Worm (Caenorhabditis elegans) whole organism, late embryonic: ENCODE data around the gene mel-32.
A peak's percentile ranks its signal among the peaks of the same experiment; 100 is the strongest.

Experiments used
- C38D4.7 ChIP-seq: fragments of 200-800 bp; sonication (Bioruptor generic); optimal IDR thresholded peaks from 2 replicates; lab custom pipeline; 2018; ENCODE audit warnings: mild to moderate bottlenecking, missing genetic modification characterization, moderate library complexity, missing compliant biosample characterization
- F13H6.1 ChIP-seq: sonication (generic microtip); optimal IDR thresholded peaks from 2 replicates; lab custom pipeline; 2016; ENCODE audit warnings: missing genetic modification characterization, missing compliant biosample characterization
- K02D7.2 ChIP-seq: sonication (generic microtip); optimal IDR thresholded peaks from 2 replicates; lab custom pipeline; 2017; ENCODE audit warnings: mild to moderate bottlenecking, missing genetic modification characterization, missing compliant biosample characterization
- K09A11.1 ChIP-seq: sonication (generic microtip); optimal IDR thresholded peaks from 2 replicates; lab custom pipeline; 2017; ENCODE audit warnings: antibody characterized with exemption, mild to moderate bottlenecking, missing genetic modification characterization, missing compliant biosample characterization; ENCODE audit not compliant: insufficient read depth
- T23F11.4 ChIP-seq: fragments of 200-800 bp; sonication (Bioruptor generic); optimal IDR thresholded peaks from 2 replicates; lab custom pipeline; 2018; ENCODE audit warnings: mild to moderate bottlenecking, missing genetic modification characterization, missing compliant biosample characterization
- Y22D7AL.16 ChIP-seq: sonication (generic microtip); optimal IDR thresholded peaks from 2 replicates; lab custom pipeline; 2016; ENCODE audit warnings: missing genetic modification characterization, missing compliant biosample characterization
- ahr-1 ChIP-seq: sonication (generic microtip); optimal IDR thresholded peaks from 2 replicates; lab custom pipeline; 2016; ENCODE audit warnings: missing genetic modification characterization, missing compliant biosample characterization
- ama-1 ChIP-seq: fragments of 150-350 bp; optimal IDR thresholded peaks from 2 replicates; lab custom pipeline; 2014
- ceh-22 ChIP-seq: sonication (generic microtip); optimal IDR thresholded peaks from 2 replicates; lab custom pipeline; 2017; ENCODE audit warnings: missing biosample characterization, missing genetic modification characterization
- ceh-24 ChIP-seq: sonication (generic microtip); optimal IDR thresholded peaks from 2 replicates; lab custom pipeline; 2016; ENCODE audit warnings: mild to moderate bottlenecking, missing genetic modification characterization, missing compliant biosample characterization
- ceh-30 ChIP-seq: fragments of 150-350 bp; optimal IDR thresholded peaks from 2 replicates; lab custom pipeline; 2014; ENCODE audit warnings: missing biosample characterization, missing genetic modification characterization
- ceh-31 ChIP-seq: sonication (generic microtip); optimal IDR thresholded peaks from 2 replicates; lab custom pipeline; 2016; ENCODE audit warnings: missing genetic modification characterization, missing compliant biosample characterization
- ceh-34 ChIP-seq: sonication (generic microtip); optimal IDR thresholded peaks from 2 replicates; lab custom pipeline; 2016; ENCODE audit warnings: mild to moderate bottlenecking, missing genetic modification characterization, missing compliant biosample characterization
- ceh-45 ChIP-seq: fragments of 200-800 bp; sonication (Bioruptor generic); IDR thresholded peaks from 2 replicates; pipeline ENCODE4 v1.3.6; 2022; ENCODE audit warnings: missing genetic modification reagents, missing genetic modification characterization, missing compliant biosample characterization
- ceh-48 ChIP-seq: sonication (generic microtip); optimal IDR thresholded peaks from 2 replicates; lab custom pipeline; 2016; ENCODE audit warnings: missing genetic modification characterization, inconsistent platforms, missing compliant biosample characterization
- ceh-9 ChIP-seq: sonication (generic microtip); optimal IDR thresholded peaks from 2 replicates; lab custom pipeline; 2016; ENCODE audit warnings: mild to moderate bottlenecking, missing genetic modification characterization, inconsistent platforms, missing compliant biosample characterization
- che-1 ChIP-seq: sonication (generic microtip); optimal IDR thresholded peaks from 2 replicates; lab custom pipeline; 2016; ENCODE audit warnings: mild to moderate bottlenecking, missing genetic modification characterization, missing compliant biosample characterization
- dmd-4 ChIP-seq: sonication (generic microtip); optimal IDR thresholded peaks from 2 replicates; lab custom pipeline; 2016; ENCODE audit warnings: borderline replicate concordance, missing genetic modification characterization, missing compliant biosample characterization
- dve-1 ChIP-seq: sonication (generic microtip); optimal IDR thresholded peaks from 2 replicates; lab custom pipeline; 2017; ENCODE audit warnings: antibody characterized with exemption, mild to moderate bottlenecking, missing genetic modification characterization, missing compliant biosample characterization
- elt-4 ChIP-seq: sonication (generic microtip); optimal IDR thresholded peaks from 2 replicates; lab custom pipeline; 2016; ENCODE audit warnings: missing genetic modification characterization, missing compliant biosample characterization
- ets-4 ChIP-seq: sonication (generic microtip); optimal IDR thresholded peaks from 2 replicates; lab custom pipeline; 2016; ENCODE audit warnings: missing genetic modification characterization, missing compliant biosample characterization
- eyg-1 ChIP-seq: sonication (generic microtip); optimal IDR thresholded peaks from 2 replicates; lab custom pipeline; 2016; ENCODE audit warnings: missing genotype, missing genetic modification characterization, missing compliant biosample characterization
- fkh-10 ChIP-seq: fragments of 150-350 bp; optimal IDR thresholded peaks from 2 replicates; lab custom pipeline; 2014; ENCODE audit warnings: missing biosample characterization, missing genetic modification reagents, missing genetic modification characterization
- gmeb-2 ChIP-seq: sonication (generic microtip); optimal IDR thresholded peaks from 2 replicates; lab custom pipeline; 2016; ENCODE audit warnings: missing genetic modification characterization, inconsistent platforms, missing compliant biosample characterization
- hlh-15 ChIP-seq: sonication (generic microtip); optimal IDR thresholded peaks from 2 replicates; lab custom pipeline; 2016; ENCODE audit warnings: missing genetic modification characterization, missing compliant biosample characterization
- hlh-30 ChIP-seq: sonication (generic microtip); optimal IDR thresholded peaks from 2 replicates; lab custom pipeline; 2017; ENCODE audit warnings: antibody characterized with exemption, missing genetic modification characterization, missing compliant biosample characterization; ENCODE audit not compliant: insufficient read depth
- hlh-6 ChIP-seq: sonication (generic microtip); optimal IDR thresholded peaks from 2 replicates; lab custom pipeline; 2016; ENCODE audit warnings: missing genotype, missing genetic modification characterization, missing compliant biosample characterization
- hlh-8 ChIP-seq: sonication (generic microtip); optimal IDR thresholded peaks from 2 replicates; lab custom pipeline; 2016; ENCODE audit warnings: missing genotype, missing genetic modification characterization, missing compliant biosample characterization
- lin-11 ChIP-seq: fragments of 200-800 bp; sonication (Bioruptor generic); optimal IDR thresholded peaks from 2 replicates; lab custom pipeline; 2018; ENCODE audit warnings: mild to moderate bottlenecking, missing genetic modification characterization, missing compliant biosample characterization
- nfya-1 ChIP-seq: sonication (generic microtip); optimal IDR thresholded peaks from 2 replicates; lab custom pipeline; 2017; ENCODE audit warnings: missing genetic modification characterization, mild to moderate bottlenecking, missing compliant biosample characterization, antibody characterized with exemption, moderate library complexity
- nhr-11 ChIP-seq: fragments of 150-350 bp; optimal IDR thresholded peaks from 2 replicates; lab custom pipeline; 2014; ENCODE audit warnings: missing biosample characterization, missing genetic modification characterization
- nhr-232 ChIP-seq: sonication (generic microtip); optimal IDR thresholded peaks from 2 replicates; lab custom pipeline; 2016; ENCODE audit warnings: missing genetic modification characterization, missing compliant biosample characterization
- npax-4 ChIP-seq: sonication (generic microtip); optimal IDR thresholded peaks from 2 replicates; lab custom pipeline; 2016; ENCODE audit warnings: missing genetic modification characterization, missing compliant biosample characterization
- pag-3 ChIP-seq: sonication (generic microtip); optimal IDR thresholded peaks from 2 replicates; lab custom pipeline; 2016; ENCODE audit warnings: missing compliant biosample characterization, missing genetic modification characterization, borderline replicate concordance
- pat-9 ChIP-seq: fragments of 200-800 bp; sonication (Bioruptor generic); optimal IDR thresholded peaks from 2 replicates; lab custom pipeline; 2018; ENCODE audit warnings: mild to moderate bottlenecking, missing genetic modification characterization, moderate library complexity, missing compliant biosample characterization
- pax-1 ChIP-seq: fragments of 150-350 bp; optimal IDR thresholded peaks from 2 replicates; lab custom pipeline; 2014; ENCODE audit warnings: missing biosample characterization, missing genetic modification characterization
- pha-2 ChIP-seq: sonication (generic microtip); optimal IDR thresholded peaks from 2 replicates; lab custom pipeline; 2017; ENCODE audit warnings: mild to moderate bottlenecking, missing genetic modification characterization, missing compliant biosample characterization
- pros-1 ChIP-seq: fragments of 150-350 bp; optimal IDR thresholded peaks from 2 replicates; lab custom pipeline; 2014; ENCODE audit warnings: missing biosample characterization, missing genetic modification reagents, missing genetic modification characterization
- ref-2 ChIP-seq: sonication (generic microtip); optimal IDR thresholded peaks from 2 replicates; lab custom pipeline; 2016; ENCODE audit warnings: missing genetic modification characterization, missing compliant biosample characterization
- sdc-2 ChIP-seq: sonication (generic microtip); optimal IDR thresholded peaks from 2 replicates; lab custom pipeline; 2016; ENCODE audit warnings: missing genotype, missing genetic modification characterization, missing compliant biosample characterization
- sox-2 ChIP-seq: fragments of 200-800 bp; sonication (Bioruptor generic); IDR thresholded peaks from 2 replicates; pipeline ENCODE4 v1.3.6; 2022; ENCODE audit warnings: missing genetic modification reagents, missing genetic modification characterization, missing compliant biosample characterization
- syd-9 ChIP-seq: sonication (generic microtip); optimal IDR thresholded peaks from 2 replicates; lab custom pipeline; 2016; ENCODE audit warnings: mild to moderate bottlenecking, missing genetic modification characterization, moderate library complexity, missing compliant biosample characterization
- tbx-2 ChIP-seq: sonication (generic microtip); optimal IDR thresholded peaks from 2 replicates; lab custom pipeline; 2016; ENCODE audit warnings: missing genetic modification characterization, missing compliant biosample characterization
- tbx-7 ChIP-seq: sonication (generic microtip); optimal IDR thresholded peaks from 2 replicates; lab custom pipeline; 2016; ENCODE audit warnings: missing genotype, missing genetic modification characterization, missing compliant biosample characterization
- ttx-3 ChIP-seq: sonication (generic microtip); optimal IDR thresholded peaks from 2 replicates; lab custom pipeline; 2016; ENCODE audit warnings: missing genetic modification reagents, missing genetic modification characterization, missing compliant biosample characterization
- unc-3 ChIP-seq, 2 experiments: fragments of 200-800 bp in 1 of 2; sonication (Bioruptor generic) in 1 of 2; sonication (generic microtip) in 1 of 2; conservative IDR thresholded peaks in 1 of 2; optimal IDR thresholded peaks in 1 of 2; 2 replicates each; pipeline versions ENCODE4 v1.3.6 to Lab custom; 2016 to 2022; ENCODE audit warnings: missing compliant biosample characterization in 2 of 2, missing genetic modification characterization in 2 of 2, missing genetic modification reagents in 1 of 2
- unc-42 ChIP-seq: sonication (generic microtip); optimal IDR thresholded peaks from 2 replicates; lab custom pipeline; 2016; ENCODE audit warnings: missing genotype, missing genetic modification characterization, missing compliant biosample characterization
- unc-55 ChIP-seq: sonication (generic microtip); optimal IDR thresholded peaks from 2 replicates; lab custom pipeline; 2017; ENCODE audit warnings: missing biosample characterization, missing genetic modification reagents, missing genetic modification characterization
- unc-86 ChIP-seq: sonication (generic microtip); optimal IDR thresholded peaks from 2 replicates; lab custom pipeline; 2016; ENCODE audit warnings: missing genetic modification characterization, missing compliant biosample characterization
- zip-5 ChIP-seq: sonication (generic microtip); optimal IDR thresholded peaks from 2 replicates; lab custom pipeline; 2016; ENCODE audit warnings: missing genetic modification characterization, missing compliant biosample characterization

mel-32 gene

ce11 chrIII:6454183-6454582 is 11.4 kb upstream of the mel-32 start, which contains the start of gene jhdm-1:
Gene jhdm-1, plus strand, starts transcription at chrIII:6454483.
- no peak for TF ChIP-seq F13H6.1
- TF ChIP-seq ceh-22 (tag; lab: Kevin White, UChicago): no peak
- no peak for TF ChIP-seq hlh-6 (tag; lab: Kevin White, UChicago)
- no peak for TF ChIP-seq hlh-30 (tag; lab: Kevin White, UChicago)
- TF ChIP-seq, all 69 proteins: peak for 0

- peak; percentile 22 for TF ChIP-seq che-1 (tag; lab: Kevin White, UChicago)
- TF ChIP-seq unc-55 (GFP tag; lab: Kevin White, UChicago): no peak
- TF ChIP-seq F13H6.1: peak; percentile 54
- TF ChIP-seq Y22D7AL.16: no peak
- no peak for TF ChIP-seq fkh-10 (GFP tag; lab: Kevin White, UChicago)
- no peak for TF ChIP-seq tbx-7 (tag; lab: Kevin White, UChicago)
- peak; percentile 14 for TF ChIP-seq pros-1 (tag; lab: Kevin White, UChicago)
- TF ChIP-seq unc-42 (tag; lab: Kevin White, UChicago): peak; percentile 56
- TF ChIP-seq syd-9 (tag; lab: Kevin White, UChicago): peak; percentile 33
- no peak for TF ChIP-seq ahr-1 (tag; lab: Kevin White, UChicago)
- TF ChIP-seq hlh-8: peak; percentile 11
- no peak for TF ChIP-seq pax-1
- peak; percentile 5 for TF ChIP-seq lin-11
- TF ChIP-seq ceh-30 (tag; lab: Kevin White, UChicago): peak; percentile 37
- peak; percentile 37 for TF ChIP-seq T23F11.4 (GFP tag; lab: Kevin White, UChicago)
- peak; percentile 62 for TF ChIP-seq pat-9 (tag; lab: Kevin White, UChicago)
- TF ChIP-seq eyg-1 (tag; lab: Kevin White, UChicago): no peak
- TF ChIP-seq dve-1 (tag; lab: Kevin White, UChicago): peak; percentile 79
- peak; percentile 31 for TF ChIP-seq unc-86 (tag; lab: Kevin White, UChicago)
- no peak for TF ChIP-seq ama-1
- TF ChIP-seq C38D4.7 (GFP tag; lab: Kevin White, UChicago): peak; percentile 32
- peak; percentile 78 for TF ChIP-seq tbx-2 (tag; lab: Kevin White, UChicago)
- TF ChIP-seq ets-4 (tag; lab: Kevin White, UChicago): peak; percentile 31
- no peak for TF ChIP-seq pag-3 (tag; lab: Kevin White, UChicago)
- TF ChIP-seq pha-2 (tag; lab: Kevin White, UChicago): peak; percentile 17
- peak; percentile 5 for TF ChIP-seq hlh-15
- peak; percentile 55 for TF ChIP-seq gmeb-2 (tag; lab: Kevin White, UChicago)
- peak; percentile 62 for TF ChIP-seq ttx-3 (tag; lab: Kevin White, UChicago)
- TF ChIP-seq zip-5: no peak
- peak; percentile 8 for TF ChIP-seq ceh-48 (tag; lab: Kevin White, UChicago)
- TF ChIP-seq ceh-31 (tag; lab: Kevin White, UChicago): peak; percentile 75
- no peak for TF ChIP-seq ceh-45 (GFP tag; lab: Robert Waterston, UW)
- peak; percentile 19 for TF ChIP-seq K09A11.1 (tag; lab: Kevin White, UChicago)
- TF ChIP-seq ceh-24 (tag; lab: Kevin White, UChicago): no peak
- no peak for TF ChIP-seq elt-4 (tag; lab: Kevin White, UChicago)
- TF ChIP-seq ref-2 (tag; lab: Kevin White, UChicago): peak; percentile 32
- no peak for TF ChIP-seq ceh-9 (tag; lab: Kevin White, UChicago)
- TF ChIP-seq npax-4 (tag; lab: Kevin White, UChicago): no peak
- TF ChIP-seq sox-2 (GFP tag; lab: Robert Waterston, UW): 0 out of 2 replicates have a peak, but pooled peaks have one; percentile 23
- no peak for TF ChIP-seq hlh-6 (tag; lab: Kevin White, UChicago)
- TF ChIP-seq nfya-1 (tag; lab: Kevin White, UChicago): peak; percentile 83
- no peak for TF ChIP-seq K02D7.2 (tag; lab: Kevin White, UChicago)
- TF ChIP-seq nhr-232 (tag; lab: Kevin White, UChicago): peak; percentile 28
- TF ChIP-seq ceh-34 (tag; lab: Kevin White, UChicago): peak; percentile 87
- TF ChIP-seq dmd-4 (tag; lab: Kevin White, UChicago): no peak
- no peak for TF ChIP-seq unc-3 (GFP tag; conservative IDR thresholded peaks at IDR 0.05; lab: Robert Waterston, UW)
- peak; percentile 36 for TF ChIP-seq unc-3 (tag; optimal IDR thresholded peaks at IDR 0.05; lab: Kevin White, UChicago)
- no peak for TF ChIP-seq ceh-22 (tag; lab: Kevin White, UChicago)
- TF ChIP-seq nhr-11: no peak
- TF ChIP-seq sdc-2 (tag; lab: Kevin White, UChicago): peak; percentile 55
These were observed 10.9 kb upstream of the mel-32 start for ce11 chrIII:6453665-6454064.
